Fruit fly (Drosophila melanogaster) whole organism, embryonic: ENCODE results near the gene Cp36.

Experiments used
- CG11695 ChIP-seq: fragments of 200-800 bp; sonication (Bioruptor generic); IDR thresholded peaks from 3 replicates; pipeline ENCODE4 v1.3.6; 2022; ENCODE audit warnings: missing biosample characterization, missing genetic modification characterization
- CG11696 ChIP-seq: fragments of 200-800 bp; sonication (Bioruptor generic); IDR thresholded peaks from 2 replicates; pipeline ENCODE4 v1.3.6; 2022; ENCODE audit warnings: missing biosample characterization, missing genetic modification characterization
- CG12155 ChIP-seq: fragments of 200-800 bp; sonication (Bioruptor generic); optimal IDR thresholded peaks from 3 replicates; lab custom pipeline; 2016; ENCODE audit warnings: missing biosample characterization, missing genetic modification characterization
- CG12219 ChIP-seq: fragments of 200-800 bp; sonication (Bioruptor generic); optimal IDR thresholded peaks from 3 replicates; lab custom pipeline; 2018; ENCODE audit warnings: missing biosample characterization, mild to moderate bottlenecking, missing genetic modification characterization
- CG17385 ChIP-seq: fragments of 200-800 bp; sonication (Bioruptor generic); optimal IDR thresholded peaks from 3 replicates; lab custom pipeline; 2018; ENCODE audit warnings: missing biosample characterization, mild to moderate bottlenecking, missing genetic modification characterization
- CG17568 ChIP-seq: fragments of 200-800 bp; sonication (Bioruptor generic); optimal IDR thresholded peaks from 2 replicates; lab custom pipeline; 2018; ENCODE audit warnings: missing biosample characterization, mild to moderate bottlenecking, missing genetic modification characterization, moderate library complexity
- CG18619 ChIP-seq: fragments of 200-800 bp; sonication (Bioruptor generic); optimal IDR thresholded peaks from 3 replicates; lab custom pipeline; 2017; ENCODE audit warnings: missing biosample characterization, mild to moderate bottlenecking, missing genetic modification characterization
- CG4854 ChIP-seq: fragments of 200-800 bp; sonication (Bioruptor generic); optimal IDR thresholded peaks from 2 replicates; lab custom pipeline; 2016; ENCODE audit warnings: missing biosample characterization, missing genetic modification characterization, inconsistent platforms
- CG5953 ChIP-seq: fragments of 200-800 bp; sonication (Bioruptor generic); IDR thresholded peaks from 2 replicates; pipeline ENCODE4 v1.3.6; 2022; ENCODE audit warnings: missing biosample characterization, missing genetic modification characterization
- CG6683 ChIP-seq: fragments of 200-800 bp; sonication (Bioruptor generic); optimal IDR thresholded peaks from 2 replicates; lab custom pipeline; 2017; ENCODE audit warnings: missing biosample characterization, mild to moderate bottlenecking, missing genetic modification characterization, missing genetic modification reagents
- CG8281 ChIP-seq: fragments of 200-800 bp; sonication (Bioruptor generic); optimal IDR thresholded peaks from 2 replicates; lab custom pipeline; 2018; ENCODE audit warnings: missing biosample characterization, mild to moderate bottlenecking, missing genetic modification characterization, moderate library complexity
- CG9797 ChIP-seq: fragments of 200-800 bp; sonication (Bioruptor generic); optimal IDR thresholded peaks from 3 replicates; lab custom pipeline; 2018; ENCODE audit warnings: missing biosample characterization, mild to moderate bottlenecking, missing genetic modification characterization
- CHES-1-like ChIP-seq: fragments of 200-800 bp; sonication (Bioruptor generic); optimal IDR thresholded peaks from 2 replicates; lab custom pipeline; 2016; ENCODE audit warnings: missing biosample characterization, missing genetic modification characterization
- Dip2 ChIP-seq: fragments of 200-800 bp; sonication (Bioruptor generic); IDR thresholded peaks from 2 replicates; pipeline ENCODE4 v1.3.6; 2022; ENCODE audit warnings: missing biosample characterization, missing genetic modification characterization
- Dll ChIP-seq: fragments of 200-800 bp; sonication (Bioruptor generic); IDR thresholded peaks from 4 replicates; pipeline ENCODE4 v1.3.6; 2022; ENCODE audit warnings: missing biosample characterization, missing genetic modification characterization; ENCODE audit not compliant: partially characterized antibody
- Doc3 ChIP-seq: fragments of 200-800 bp; sonication (Bioruptor generic); IDR thresholded peaks from 3 replicates; pipeline ENCODE4 v1.3.6; 2022; ENCODE audit warnings: missing biosample characterization, missing genetic modification characterization; ENCODE audit not compliant: partially characterized antibody
- HHEX ChIP-seq: fragments of 200-800 bp; sonication (Bioruptor generic); optimal IDR thresholded peaks from 3 replicates; lab custom pipeline; 2017; ENCODE audit warnings: missing biosample characterization, mild to moderate bottlenecking, missing genetic modification characterization, missing genetic modification reagents
- HLH4C ChIP-seq: fragments of 200-800 bp; sonication (Bioruptor generic); IDR thresholded peaks from 3 replicates; pipeline ENCODE4 v1.3.6; 2022; ENCODE audit warnings: missing biosample characterization, missing genetic modification characterization; ENCODE audit not compliant: partially characterized antibody
- Lhr ChIP-seq: fragments of 200-800 bp; sonication (Bioruptor generic); optimal IDR thresholded peaks from 3 replicates; lab custom pipeline; 2017; ENCODE audit warnings: mild to moderate bottlenecking, missing biosample characterization, missing genetic modification reagents, missing genetic modification characterization
- Lim3 ChIP-seq: fragments of 200-800 bp; sonication (Bioruptor generic); IDR thresholded peaks from 2 replicates; pipeline ENCODE4 v1.3.6; 2022; ENCODE audit warnings: missing biosample characterization, missing genetic modification characterization
- MTF-1 ChIP-seq: fragments of 200-800 bp; sonication (Bioruptor generic); optimal IDR thresholded peaks from 2 replicates; lab custom pipeline; 2018; ENCODE audit warnings: missing biosample characterization, mild to moderate bottlenecking, missing genetic modification characterization, borderline replicate concordance
- Mad ChIP-seq: fragments of 200-800 bp; sonication (Bioruptor generic); optimal IDR thresholded peaks from 2 replicates; lab custom pipeline; 2016; ENCODE audit warnings: missing biosample characterization, missing genetic modification characterization
- Max ChIP-seq: fragments of 200-800 bp; sonication (Bioruptor generic); optimal IDR thresholded peaks from 2 replicates; lab custom pipeline; 2016; ENCODE audit warnings: missing biosample characterization, mild to moderate bottlenecking, missing genetic modification characterization
- Mrtf ChIP-seq: fragments of 200-800 bp; sonication (Bioruptor generic); IDR thresholded peaks from 3 replicates; pipeline ENCODE4 v1.3.6; 2022; ENCODE audit warnings: missing biosample characterization, missing genetic modification characterization
- Nf-YA ChIP-seq: fragments of 200-800 bp; sonication (Bioruptor generic); IDR thresholded peaks from 2 replicates; pipeline ENCODE4 v1.3.6; 2022; ENCODE audit warnings: missing biosample characterization, missing genetic modification characterization
- Sry-δ ChIP-seq: fragments of 200-800 bp; sonication (Bioruptor generic); optimal IDR thresholded peaks from 2 replicates; lab custom pipeline; 2016; ENCODE audit warnings: missing biosample characterization, missing genetic modification characterization
- ab ChIP-seq: fragments of 200-800 bp; sonication (Bioruptor generic); optimal IDR thresholded peaks from 2 replicates; lab custom pipeline; 2016; ENCODE audit warnings: missing biosample characterization, missing genetic modification characterization
- crol ChIP-seq: fragments of 200-800 bp; sonication (Bioruptor generic); IDR thresholded peaks from 2 replicates; pipeline ENCODE4 v1.3.6; 2022; ENCODE audit warnings: missing biosample characterization, missing genetic modification characterization
- disco-r ChIP-seq: fragments of 200-800 bp; sonication (Bioruptor generic); optimal IDR thresholded peaks from 2 replicates; lab custom pipeline; 2016; ENCODE audit warnings: missing biosample characterization, missing genetic modification characterization
- dpn ChIP-seq, 2 experiments: fragments of 200-800 bp; sonication (Bioruptor generic); optimal IDR thresholded peaks; 3 replicates each; lab custom pipeline; 2016; ENCODE audit warnings: missing biosample characterization in 2 of 2, missing genetic modification characterization in 2 of 2
- esg ChIP-seq: fragments of 200-800 bp; sonication (Bioruptor generic); conservative IDR thresholded peaks from 2 replicates; pipeline ENCODE4 v1.3.6; 2022; ENCODE audit warnings: missing biosample characterization, missing genetic modification characterization
- ewg ChIP-seq: fragments of 200-800 bp; sonication (Bioruptor generic); optimal IDR thresholded peaks from 3 replicates; lab custom pipeline; 2017; ENCODE audit warnings: mild to moderate bottlenecking, missing biosample characterization, missing genetic modification reagents, missing genetic modification characterization
- fru ChIP-seq: fragments of >200 bp; optimal IDR thresholded peaks from 2 replicates; lab custom pipeline; 2017
- gro ChIP-seq: fragments of 200-800 bp; sonication (Bioruptor generic); optimal IDR thresholded peaks from 2 replicates; lab custom pipeline; 2016; ENCODE audit warnings: missing biosample characterization, missing genetic modification characterization
- insv ChIP-seq, 2 experiments: fragments of 200-800 bp; sonication (Bioruptor generic); optimal IDR thresholded peaks; 3 replicates each; lab custom pipeline; 2016 to 2018; ENCODE audit warnings: missing biosample characterization in 2 of 2, missing genetic modification characterization in 2 of 2
- jumu ChIP-seq: fragments of 200-800 bp; sonication (Bioruptor generic); optimal IDR thresholded peaks from 3 replicates; lab custom pipeline; 2016; ENCODE audit warnings: missing biosample characterization, missing genetic modification characterization
- lilli ChIP-seq: fragments of 200-800 bp; sonication (Bioruptor generic); optimal IDR thresholded peaks from 3 replicates; lab custom pipeline; 2016; ENCODE audit warnings: missing biosample characterization, missing genetic modification characterization
- lov ChIP-seq, 2 experiments: fragments of 200-800 bp in 1 of 2; fragments of >200 bp in 1 of 2; sonication (Bioruptor generic) in 1 of 2; IDR thresholded peaks in 1 of 2; optimal IDR thresholded peaks in 1 of 2; 2 replicates in 1 of 2; 3 replicates in 1 of 2; pipeline versions ENCODE4 v1.3.6 to Lab custom; 2017 to 2022; ENCODE audit warnings: missing biosample characterization in 1 of 2, missing genetic modification characterization in 1 of 2
- repo ChIP-seq: fragments of 200-800 bp; sonication (Bioruptor generic); optimal IDR thresholded peaks from 2 replicates; lab custom pipeline; 2016; ENCODE audit warnings: missing biosample characterization, missing genetic modification characterization
- run ChIP-seq: fragments of 200-800 bp; sonication (Bioruptor generic); optimal IDR thresholded peaks from 3 replicates; lab custom pipeline; 2018; ENCODE audit warnings: missing biosample characterization, mild to moderate bottlenecking, missing genetic modification characterization
- schlank ChIP-seq: fragments of 200-800 bp; sonication (Bioruptor generic); optimal IDR thresholded peaks from 2 replicates; lab custom pipeline; 2018; ENCODE audit warnings: missing biosample characterization, mild to moderate bottlenecking, missing genetic modification characterization
- scrt ChIP-seq: fragments of 200-800 bp; sonication (Bioruptor generic); optimal IDR thresholded peaks from 2 replicates; lab custom pipeline; 2018; ENCODE audit warnings: missing biosample characterization, mild to moderate bottlenecking, missing genetic modification characterization, moderate library complexity
- sens-2 ChIP-seq: fragments of 200-800 bp; sonication (Bioruptor generic); IDR thresholded peaks from 2 replicates; pipeline ENCODE4 v1.3.6; 2022; ENCODE audit warnings: missing biosample characterization, missing genetic modification characterization
- slbo ChIP-seq: fragments of 200-800 bp; sonication (Bioruptor generic); IDR thresholded peaks from 2 replicates; pipeline ENCODE4 v1.3.6; 2022; ENCODE audit warnings: missing biosample characterization, missing genetic modification characterization
- tio ChIP-seq: fragments of 200-800 bp; sonication (Bioruptor generic); optimal IDR thresholded peaks from 2 replicates; lab custom pipeline; 2017; ENCODE audit warnings: missing biosample characterization, missing genetic modification characterization, inconsistent platforms
- tna ChIP-seq: fragments of 200-800 bp; sonication (Bioruptor generic); IDR thresholded peaks from 2 replicates; pipeline ENCODE4 v1.3.6; 2022; ENCODE audit warnings: missing biosample characterization, missing genetic modification characterization; ENCODE audit not compliant: partially characterized antibody
- tup ChIP-seq: fragments of 200-800 bp; sonication (Bioruptor generic); optimal IDR thresholded peaks from 2 replicates; lab custom pipeline; 2016; ENCODE audit warnings: missing biosample characterization, mild to moderate bottlenecking, missing genetic modification characterization, moderate library complexity
- unc-4 ChIP-seq: fragments of 200-800 bp; sonication (Bioruptor generic); IDR thresholded peaks from 2 replicates; pipeline ENCODE4 v1.3.6; 2022; ENCODE audit warnings: missing biosample characterization, missing genetic modification characterization; ENCODE audit not compliant: partially characterized antibody
- z ChIP-seq: fragments of 200-800 bp; sonication (Bioruptor generic); IDR thresholded peaks from 3 replicates; pipeline ENCODE4 v1.3.6; 2022; ENCODE audit warnings: missing biosample characterization, missing genetic modification characterization

Gene Cp36

DNA sequence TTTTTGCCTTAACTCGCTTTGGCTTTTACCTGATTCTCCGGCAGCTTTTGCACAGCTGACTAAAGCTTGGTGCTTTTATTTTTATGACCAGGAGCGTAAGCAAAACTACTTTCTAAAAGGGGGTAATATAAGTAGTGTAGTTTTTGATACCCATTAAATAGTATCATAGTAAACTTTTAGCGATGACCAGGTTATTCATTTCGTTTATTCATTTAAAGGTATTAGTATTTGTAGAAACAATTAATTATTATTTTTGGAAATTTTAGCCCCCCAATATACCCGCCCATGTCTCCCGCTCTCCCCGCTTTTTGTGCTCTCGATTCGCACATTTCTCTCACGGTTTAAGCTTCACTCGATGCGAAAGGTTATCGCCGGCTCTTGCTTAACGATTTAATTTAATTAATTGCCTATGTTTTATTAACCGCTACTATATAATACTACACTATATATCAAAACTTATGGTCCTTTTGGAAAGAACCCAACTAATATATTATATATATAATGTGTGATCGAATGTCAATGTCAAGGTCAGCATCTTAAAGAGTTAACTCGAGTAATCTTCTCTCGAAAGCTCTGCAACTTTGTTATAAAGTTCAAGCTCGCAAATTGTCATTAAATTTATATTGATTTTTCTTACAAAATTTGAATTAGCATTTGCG, 14.6 kb upstream of the Cp36 start, which contains the start of gene Sptr (continued):
- peak; percentile 83 for TF ChIP-seq CG17568
- peak; percentile 35; the same call in 1 of the 2 replicates for TF ChIP-seq crol
- no peak for TF ChIP-seq z (GFP tag; lab: Robert Waterston, UW)
- no peak for TF ChIP-seq Dip2 (GFP tag; lab: Robert Waterston, UW)
- TF ChIP-seq CG4854 (GFP tag; lab: Kevin White, UChicago), result peak; percentile 72
- TF ChIP-seq Doc3 (GFP tag; lab: Robert Waterston, UW), result no peak
- no peak for TF ChIP-seq Lhr (GFP tag; lab: Kevin White, UChicago)
- TF ChIP-seq CG12155 (GFP tag; lab: Kevin White, UChicago), result peak; percentile 82
- peak; percentile 93 for TF ChIP-seq CG11695 (GFP tag; lab: Robert Waterston, UW)
- peak; percentile 79 for TF ChIP-seq CG6683
- TF ChIP-seq fru (lab: Kevin White, UChicago), result no peak
- TF ChIP-seq run, result peak; percentile 75
- peak; percentile 67 for TF ChIP-seq Max (GFP tag; lab: Kevin White, UChicago)
- TF ChIP-seq lov (optimal IDR thresholded peaks at IDR 0.05; lab: Kevin White, UChicago), result no peak
- TF ChIP-seq lov (GFP tag; IDR thresholded peaks at IDR 0.05; lab: Robert Waterston, UW), result 0 out of 3 replicates have a peak, but pooled peaks have one; percentile 26
- TF ChIP-seq CHES-1-like (GFP tag; lab: Kevin White, UChicago), result peak; percentile 63
- peak; percentile 59 for TF ChIP-seq repo
- peak; percentile 92 for TF ChIP-seq lilli (GFP tag; lab: Kevin White, UChicago)
- TF ChIP-seq Mad (GFP tag; lab: Kevin White, UChicago), result peak; percentile 60
- TF ChIP-seq gro, result peak; percentile 86
- TF ChIP-seq Dll (GFP tag; lab: Robert Waterston, UW), result no peak
- peak; percentile 85 for TF ChIP-seq esg (GFP tag; lab: Robert Waterston, UW)
- TF ChIP-seq CG12219 (GFP tag; lab: Kevin White, UChicago), result peak; percentile 76
- no peak for TF ChIP-seq ab
- TF ChIP-seq CG5953 (GFP tag; lab: Robert Waterston, UW), result peak; percentile 75
- TF ChIP-seq slbo (GFP tag; lab: Robert Waterston, UW), result peak; percentile 94
- peak; percentile 62 for TF ChIP-seq tio (GFP tag; lab: Kevin White, UChicago)
- TF ChIP-seq CG9797 (GFP tag; lab: Kevin White, UChicago), result no peak
- peak; percentile 66 for TF ChIP-seq ewg (GFP tag; lab: Kevin White, UChicago)
- peak; percentile 36 for TF ChIP-seq disco-r
- TF ChIP-seq dpn (GFP tag; optimal IDR thresholded peaks at IDR 0.05; lab: Kevin White, UChicago), result peak; percentile 85 to 86
- peak; percentile 35 for TF ChIP-seq tup (GFP tag; lab: Kevin White, UChicago)
- peak; percentile 89 for TF ChIP-seq Mrtf (GFP tag; lab: Robert Waterston, UW)
- TF ChIP-seq scrt (GFP tag; lab: Kevin White, UChicago), result peak; percentile 89
- peak; percentile 51 for TF ChIP-seq MTF-1
- TF ChIP-seq Sry-δ, result peak; percentile 26
- TF ChIP-seq unc-4 (GFP tag; lab: Robert Waterston, UW), result no peak
- TF ChIP-seq schlank (tag; lab: Kevin White, UChicago), result peak; percentile 76
- TF ChIP-seq CG8281, result peak; percentile 54
- TF ChIP-seq CG17385 (GFP tag; lab: Kevin White, UChicago), result peak; percentile 84
- TF ChIP-seq insv (GFP tag; optimal IDR thresholded peaks at IDR 0.05; lab: Kevin White, UChicago), result peak in 1 of 2 experiments; percentile 52
- no peak for TF ChIP-seq tna (GFP tag; lab: Robert Waterston, UW)
- peak; percentile 81 for TF ChIP-seq CG18619 (GFP tag; lab: Kevin White, UChicago)
- TF ChIP-seq Lim3 (GFP tag; lab: Robert Waterston, UW), result peak; percentile 42; the same call in 1 of the 2 replicates
- TF ChIP-seq Nf-YA (GFP tag; lab: Robert Waterston, UW), result peak; percentile 77
- TF ChIP-seq HHEX, result peak; percentile 90
- peak; percentile 55 for TF ChIP-seq jumu (GFP tag; lab: Kevin White, UChicago)
- TF ChIP-seq CG11696, result peak; percentile 72
- TF ChIP-seq sens-2 (GFP tag; lab: Robert Waterston, UW), result 0 out of 2 replicates have a peak, but pooled peaks have one; percentile 15
- TF ChIP-seq HLH4C (GFP tag; lab: Robert Waterston, UW), result no peak
